Fruit fly (Drosophila melanogaster) whole organism: ENCODE data around the gene CG16964.
"Not testable (repeated sequence)": the region's sequence is repeated elsewhere in the genome, so short reads cannot be mapped to it uniquely, and the experiment has no call there.

Experiments used
- CG8478 ChIP-seq: fragments of >200 bp; optimal IDR thresholded peaks from 2 replicates; lab custom pipeline; 2018; ENCODE audit warnings: inconsistent platforms
- Dll ChIP-seq: fragments of >200 bp; optimal IDR thresholded peaks from 2 replicates; lab custom pipeline; 2017
- EcR ChIP-seq, 2 experiments: fragments of >200 bp; optimal IDR thresholded peaks; 2 replicates each; lab custom pipeline; 2017; ENCODE audit warnings: missing biosample characterization in 2 of 2, missing genetic modification characterization in 2 of 2, missing genetic modification reagents in 2 of 2
- pan ChIP-seq: fragments of >200 bp; optimal IDR thresholded peaks from 2 replicates; lab custom pipeline; 2017
- psq ChIP-seq: fragments of >200 bp; optimal IDR thresholded peaks from 2 replicates; lab custom pipeline; 2017
- usp ChIP-seq: fragments of >200 bp; optimal IDR thresholded peaks from 2 replicates; lab custom pipeline; 2017; ENCODE audit warnings: missing biosample characterization, missing genetic modification characterization, mixed read lengths

Gene CG16964

DNA sequence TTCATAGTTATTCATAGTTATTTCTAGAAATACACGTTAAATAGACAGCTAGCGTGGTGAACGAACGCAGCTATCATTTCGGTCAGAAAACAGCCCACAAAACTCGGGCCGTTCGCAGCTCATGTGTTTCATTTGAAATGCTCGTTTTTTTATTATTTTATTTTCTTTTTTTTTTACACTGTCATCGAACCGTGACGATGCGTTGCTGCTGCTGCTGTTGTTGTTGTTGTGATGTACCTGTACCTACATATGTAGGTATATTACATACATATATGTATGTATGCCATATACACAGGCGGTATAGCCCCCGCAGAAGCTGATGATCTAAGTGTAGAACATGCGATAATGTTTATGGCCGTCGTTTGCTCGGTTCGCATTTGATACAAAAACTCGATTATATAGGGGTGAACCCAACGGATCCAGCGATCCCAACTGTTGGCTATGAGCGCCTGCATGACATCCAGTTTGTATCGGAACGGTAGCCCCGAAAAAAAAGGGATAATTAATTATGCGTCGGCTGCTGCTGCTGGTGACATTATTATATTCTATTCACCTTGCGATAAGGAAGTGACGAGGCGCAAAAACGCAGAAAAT lies 25.5 kb downstream of the CG16964 start:
- TF ChIP-seq pan (lab: Kevin White, UChicago), result no peak
- TF ChIP-seq psq (lab: Kevin White, UChicago), result no peak
- no peak for TF ChIP-seq usp (GFP tag; lab: Kevin White, UChicago)
- TF ChIP-seq EcR (GFP tag; optimal IDR thresholded peaks at IDR 0.05; lab: Kevin White, UChicago), result no peak
- no peak for TF ChIP-seq Dll (lab: Kevin White, UChicago)
- TF ChIP-seq CG8478 (lab: Kevin White, UChicago), result no peak

DNA sequence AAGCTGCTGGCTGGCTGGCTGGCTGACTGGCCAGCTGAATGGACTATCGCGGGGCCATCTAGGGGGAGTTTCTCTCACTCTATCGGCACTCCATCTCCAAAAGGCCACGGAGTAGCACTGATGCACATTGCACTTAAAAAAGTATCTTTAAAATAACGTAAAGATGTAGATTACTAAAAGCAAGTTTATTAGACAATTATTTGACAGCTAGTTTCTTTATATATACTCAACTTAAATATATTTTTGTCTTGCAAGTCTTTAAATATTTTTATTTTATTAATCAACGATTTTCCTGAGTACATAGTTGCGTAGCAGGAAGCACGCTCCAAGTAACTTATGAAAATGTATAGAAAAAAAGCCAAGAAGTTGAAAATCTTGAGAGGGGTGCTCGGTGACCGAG lies 29.2 kb downstream of the CG16964 start:
- TF ChIP-seq usp (GFP tag; lab: Kevin White, UChicago), result no peak
- no peak for TF ChIP-seq EcR (GFP tag; optimal IDR thresholded peaks at IDR 0.05; lab: Kevin White, UChicago)
- TF ChIP-seq psq (lab: Kevin White, UChicago), result no peak
- TF ChIP-seq pan (lab: Kevin White, UChicago), result no peak
- no peak for TF ChIP-seq CG8478 (lab: Kevin White, UChicago)
- TF ChIP-seq Dll (lab: Kevin White, UChicago), result no peak

DNA sequence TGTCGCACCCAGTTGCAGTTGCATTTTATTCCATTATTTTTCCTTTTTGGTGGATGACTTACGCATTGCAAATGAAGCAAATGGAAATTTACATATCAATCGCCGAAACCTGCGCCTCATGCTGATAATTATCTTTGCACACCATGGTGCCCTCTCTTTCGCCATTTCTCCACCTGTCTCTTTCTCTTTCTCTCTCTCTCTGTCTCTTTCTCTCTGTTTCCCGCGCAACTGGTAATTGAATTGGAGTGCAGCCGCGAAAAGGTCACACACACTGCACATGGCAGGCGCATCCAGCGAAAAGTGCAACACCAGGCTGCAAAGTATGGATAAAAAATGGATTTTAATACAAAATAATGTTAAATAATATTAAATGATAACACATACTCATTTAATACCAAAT lies 30.0 kb downstream of the CG16964 start:
- TF ChIP-seq Dll (lab: Kevin White, UChicago) (no peak), pan (lab: Kevin White, UChicago) (no peak)

DNA sequence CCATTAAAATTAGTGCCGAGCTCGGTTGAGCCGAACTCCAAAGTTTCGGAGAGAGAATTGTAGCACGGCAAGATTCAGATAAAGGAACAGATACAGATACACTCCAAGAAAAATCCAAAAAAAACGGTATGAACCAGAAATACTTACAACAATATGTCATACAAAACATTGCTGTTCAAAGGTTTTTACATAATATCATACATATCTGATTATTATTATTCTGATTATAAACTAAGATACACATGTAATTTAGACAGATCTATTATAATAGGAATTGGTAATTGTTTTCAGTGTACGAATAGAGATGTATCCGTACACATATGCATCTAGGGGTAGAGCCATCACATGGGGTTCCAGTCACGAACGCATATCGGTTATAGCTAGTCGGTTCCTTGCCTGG lies 32.3 kb downstream of the CG16964 start:
- TF ChIP-seq Dll (lab: Kevin White, UChicago) (no peak), pan (lab: Kevin White, UChicago) (no peak), usp (GFP tag; lab: Kevin White, UChicago) (no peak), psq (lab: Kevin White, UChicago) (no peak), CG8478 (lab: Kevin White, UChicago) (no peak), EcR (GFP tag; optimal IDR thresholded peaks at IDR 0.05; lab: Kevin White, UChicago) (no peak)

DNA sequence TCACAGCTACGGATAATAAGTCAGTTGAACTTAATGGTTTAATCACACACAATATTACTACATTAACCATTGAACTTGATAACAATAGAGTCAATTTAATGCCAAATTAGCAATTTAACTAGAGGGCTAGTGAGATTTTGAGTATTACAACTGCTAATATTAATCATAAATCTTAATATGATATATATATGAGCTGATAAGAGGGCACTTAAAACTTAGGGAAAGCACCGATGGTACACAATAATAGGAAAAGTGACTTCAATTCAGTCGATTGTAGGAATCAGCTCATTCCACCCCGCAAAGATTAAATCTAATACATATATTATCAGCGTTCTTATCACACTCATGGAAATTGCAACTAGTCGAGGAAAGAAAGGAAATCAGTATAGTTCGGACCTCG lies 33.5 kb downstream of the CG16964 start, which contains the start of gene CG16965:
Gene CG16965 (plus strand): TSS at position 382 of the 400 bp plus-strand sequence.
- TF ChIP-seq CG8478 (lab: Kevin White, UChicago), result no peak
- TF ChIP-seq pan (lab: Kevin White, UChicago), result no peak
- TF ChIP-seq usp (GFP tag; lab: Kevin White, UChicago), result no peak

DNA sequence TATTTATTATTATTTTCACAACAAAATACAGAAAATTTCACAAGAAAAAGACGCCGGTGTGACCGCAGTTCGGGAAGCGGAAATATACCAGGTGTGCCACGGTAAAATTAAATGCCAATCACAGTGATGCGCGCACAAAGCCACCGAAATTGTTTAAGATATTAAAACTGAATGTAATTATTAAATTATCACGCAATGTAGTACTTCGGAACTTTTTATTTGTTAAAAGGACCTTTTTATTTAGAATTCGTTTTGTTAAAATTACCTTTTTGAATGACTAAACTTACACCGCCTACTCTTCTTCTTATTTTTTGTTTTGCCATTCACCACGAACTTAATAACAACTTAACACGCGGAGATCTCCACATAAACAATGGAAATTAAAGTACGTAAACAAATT lies 40.2 kb downstream of the CG16964 start, which contains the start of the genes CG6686 and CG34163:
Gene CG6686 (minus strand): TSS at position 95 of the 400 bp plus-strand sequence.
Gene CG34163 (plus strand): TSS at position 326 of the 400 bp plus-strand sequence.
- TF ChIP-seq CG8478 (lab: Kevin White, UChicago), result no peak
- TF ChIP-seq usp (GFP tag; lab: Kevin White, UChicago), result no peak

DNA sequence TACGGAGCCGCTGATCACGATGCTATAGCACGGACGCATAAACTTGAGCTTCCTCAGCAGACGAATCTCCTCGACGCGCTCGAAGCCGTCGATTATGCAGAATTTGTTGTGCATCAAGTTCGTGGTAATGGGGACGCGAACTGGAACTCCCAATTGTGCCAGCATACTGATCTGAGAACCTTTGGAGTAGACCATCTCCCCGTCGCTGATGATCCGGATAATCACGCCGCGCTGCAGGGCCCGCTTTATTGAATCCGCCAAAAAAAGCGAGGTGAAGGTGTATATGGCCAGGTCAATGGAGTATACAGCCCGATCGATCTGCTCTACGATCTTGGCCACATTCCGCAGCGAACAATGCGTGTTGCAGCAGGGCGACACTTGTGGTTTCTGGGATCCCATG lies 41.5 kb downstream of the CG16964 start:
- TF ChIP-seq Dll (lab: Kevin White, UChicago) (no peak), psq (lab: Kevin White, UChicago) (no peak)

DNA sequence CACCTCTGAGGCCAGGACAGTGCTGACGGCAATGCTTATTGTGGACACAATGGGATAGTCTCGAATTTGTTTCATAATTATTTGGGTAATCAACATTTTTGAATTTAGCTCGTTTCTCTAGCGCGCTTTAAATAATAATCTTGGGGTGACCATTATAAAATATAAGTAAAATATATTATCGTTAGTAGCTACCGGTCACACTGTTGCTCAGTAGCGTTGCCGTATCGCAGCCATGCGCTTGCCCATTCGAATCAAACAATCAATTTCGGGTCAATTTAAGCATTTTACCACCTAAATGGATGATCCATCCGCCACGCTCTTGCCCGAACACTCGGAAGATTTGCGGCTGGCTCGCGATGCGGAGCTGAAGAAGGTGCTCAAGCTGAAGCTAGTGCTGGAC lies 42.0 kb downstream of the CG16964 start, which contains the start of the genes zuc and dgt2:
Gene zuc (minus strand): TSS at position 154 of the 400 bp plus-strand sequence.
Gene dgt2 (plus strand): TSS at position 208 of the 400 bp plus-strand sequence.
- TF ChIP-seq EcR (GFP tag; optimal IDR thresholded peaks at IDR 0.05; lab: Kevin White, UChicago), result no peak
- no peak for TF ChIP-seq CG8478 (lab: Kevin White, UChicago)
- no peak for TF ChIP-seq Dll (lab: Kevin White, UChicago)
- TF ChIP-seq psq (lab: Kevin White, UChicago), result no peak
- no peak for TF ChIP-seq usp (GFP tag; lab: Kevin White, UChicago)
- TF ChIP-seq pan (lab: Kevin White, UChicago), result no peak

DNA sequence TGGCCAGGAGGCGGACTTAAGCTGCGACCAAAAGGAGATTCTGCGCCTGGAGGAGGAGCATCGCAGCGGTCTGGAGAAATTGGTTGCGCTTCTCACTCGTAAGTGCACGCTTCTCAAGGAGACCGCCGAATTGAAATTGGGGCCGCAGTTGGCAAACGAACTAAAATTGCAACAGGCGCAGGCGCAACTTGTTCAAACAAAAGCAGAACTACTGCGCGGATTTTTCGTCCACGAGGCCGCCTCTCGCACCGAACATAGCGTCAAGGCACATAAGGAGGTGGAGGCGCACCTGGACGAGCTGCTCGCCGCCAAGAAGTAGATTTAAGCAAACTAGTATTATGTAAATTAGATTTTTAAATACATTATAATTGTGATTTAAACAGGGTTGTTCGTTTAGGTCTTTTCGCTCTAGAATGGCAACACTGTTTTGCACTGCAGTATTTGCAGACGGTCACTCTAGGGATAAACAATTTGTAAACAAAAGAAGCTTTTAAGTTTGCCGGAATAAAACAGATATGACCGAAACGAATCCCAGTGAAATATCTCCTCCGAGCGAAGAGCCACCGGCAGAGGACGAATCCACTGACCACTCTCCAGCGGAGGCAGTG lies 42.8 kb downstream of the CG16964 start, which contains the start of gene escl:
Gene escl (plus strand): TSS at position 470 of the 608 bp plus-strand sequence.
- no peak for TF ChIP-seq usp (GFP tag; lab: Kevin White, UChicago)
- TF ChIP-seq Dll (lab: Kevin White, UChicago), result no peak
- no peak for TF ChIP-seq EcR (GFP tag; optimal IDR thresholded peaks at IDR 0.05; lab: Kevin White, UChicago)
- no peak for TF ChIP-seq CG8478 (lab: Kevin White, UChicago)
- TF ChIP-seq pan (lab: Kevin White, UChicago), result no peak

DNA sequence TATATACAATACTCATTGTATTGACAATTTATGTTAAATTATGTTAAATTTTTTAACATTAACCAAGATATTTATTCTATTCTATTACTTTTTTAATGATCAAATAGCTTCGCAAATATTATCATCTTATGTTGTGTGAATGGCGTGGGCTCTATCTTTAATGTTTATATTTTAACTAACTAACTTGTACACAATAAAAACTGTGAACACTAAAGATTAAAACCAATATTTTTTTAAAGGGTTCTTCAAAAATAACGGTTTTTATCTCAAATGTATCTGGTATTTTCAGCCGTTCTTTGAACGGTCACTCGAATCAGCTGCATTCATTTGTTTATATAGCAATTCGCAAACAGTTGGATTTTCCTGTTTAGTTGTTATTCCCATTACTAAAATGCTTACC lies 44.9 kb downstream of the CG16964 start, which contains the start of gene Ada1-2:
Gene Ada1-2 (plus strand): TSS at position 301 of the 400 bp plus-strand sequence.
- not testable (repeated sequence) for TF ChIP-seq Dll, pan, CG8478 (lab: Kevin White, UChicago)

DNA sequence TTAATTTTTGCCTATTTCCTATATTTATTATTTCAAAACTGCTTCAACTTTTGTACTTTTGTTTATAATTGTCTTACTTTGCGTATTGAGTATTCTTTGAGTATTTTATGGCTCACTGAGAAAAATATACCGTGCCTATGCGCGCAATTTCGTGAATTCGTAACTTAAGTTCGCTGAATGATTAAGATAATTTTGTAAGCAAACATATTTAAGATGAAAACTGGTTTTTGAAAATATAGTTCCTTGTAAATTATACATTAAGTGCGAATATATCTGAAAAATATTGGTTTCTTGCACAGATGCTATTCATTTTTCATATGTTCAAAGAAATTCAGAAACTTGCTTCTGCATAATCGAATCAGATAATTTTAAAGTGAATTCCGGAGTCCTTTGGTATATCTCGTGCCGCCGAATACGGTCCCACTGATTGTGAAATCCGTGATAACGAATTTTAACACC lies 47.6 kb downstream of the CG16964 start, which contains the start of the genes CG18789 and Qtzl:
Gene CG18789 (minus strand): TSS at position 101 of the 459 bp plus-strand sequence.
Gene Qtzl (plus strand): TSS at position 409 of the 459 bp plus-strand sequence.
- not testable (repeated sequence) for TF ChIP-seq pan (lab: Kevin White, UChicago); usp (GFP tag; lab: Kevin White, UChicago); Dll (lab: Kevin White, UChicago)

DNA sequence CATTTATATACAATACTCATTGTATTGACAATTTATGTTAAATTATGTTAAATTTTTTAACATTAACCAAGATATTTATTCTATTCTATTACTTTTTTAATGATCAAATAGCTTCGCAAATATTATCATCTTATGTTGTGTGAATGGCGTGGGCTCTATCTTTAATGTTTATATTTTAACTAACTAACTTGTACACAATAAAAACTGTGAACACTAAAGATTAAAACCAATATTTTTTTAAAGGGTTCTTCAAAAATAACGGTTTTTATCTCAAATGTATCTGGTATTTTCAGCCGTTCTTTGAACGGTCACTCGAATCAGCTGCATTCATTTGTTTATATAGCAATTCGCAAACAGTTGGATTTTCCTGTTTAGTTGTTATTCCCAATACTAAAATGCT lies 48.8 kb downstream of the CG16964 start, which contains the start of gene Ada1-1:
Gene Ada1-1 (plus strand): TSS at position 301 of the 400 bp plus-strand sequence.
- TF ChIP-seq CG8478 (lab: Kevin White, UChicago); EcR (GFP tag; optimal IDR thresholded peaks at IDR 0.05; lab: Kevin White, UChicago); psq (lab: Kevin White, UChicago): not testable (repeated sequence)
